Worm (Caenorhabditis elegans) whole organism, L4/young adult: ENCODE measurements around the gene sqst-5.

ENCODE experiments used
- W03F9.2 ChIP-seq: fragments of 150-350 bp; optimal IDR thresholded peaks from 2 replicates; lab custom pipeline; 2014; ENCODE audit warnings: missing biosample characterization, missing genetic modification characterization
- dao-5 ChIP-seq: sonication (generic microtip); optimal IDR thresholded peaks from 2 replicates; lab custom pipeline; 2016; ENCODE audit warnings: missing genotype, missing genetic modification characterization, moderate library complexity, missing compliant biosample characterization
- him-1 ChIP-seq: sonication (generic microtip); optimal IDR thresholded peaks from 2 replicates; lab custom pipeline; 2016; ENCODE audit warnings: missing genotype, missing genetic modification reagents, missing genetic modification characterization, missing compliant biosample characterization

DNA sequence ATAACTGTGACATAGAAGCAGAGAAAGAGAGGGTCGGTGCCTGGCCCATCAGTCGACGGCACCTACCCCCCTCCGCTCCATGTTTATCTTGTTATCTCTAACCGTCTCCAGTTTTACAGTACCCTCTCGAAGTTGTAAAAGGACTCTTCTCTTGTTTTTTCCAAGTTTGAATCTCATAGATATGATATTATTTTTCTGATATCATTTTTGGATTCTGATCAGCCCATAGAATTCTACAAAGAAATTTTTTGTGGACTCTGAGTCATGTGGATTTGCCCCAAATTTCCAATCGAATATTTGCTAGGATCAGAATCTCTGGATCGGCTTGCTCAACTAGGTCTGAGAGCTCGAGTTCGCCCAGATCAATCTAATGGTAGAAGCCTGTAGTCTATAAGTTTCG, 32.8 kb downstream of the sqst-5 start, which contains the start of gene C29F9.6:
- no peak for TF ChIP-seq him-1 (tag; lab: Kevin White, UChicago)
- TF ChIP-seq dao-5, result no peak
- no peak for TF ChIP-seq W03F9.2 (tag; lab: Kevin White, UChicago)
